Fruit fly (Drosophila melanogaster) whole organism, embryonic: Measurements from ENCODE around the gene CG3448.
A peak's percentile ranks its signal among the peaks of the same experiment; 100 is the strongest.

ENCODE experiments used
- Abd-B ChIP-seq: fragments of 200-800 bp; sonication (Bioruptor generic); optimal IDR thresholded peaks from 2 replicates; lab custom pipeline; 2018; ENCODE audit warnings: missing biosample characterization, mild to moderate bottlenecking, missing genetic modification characterization, moderate library complexity
- CG10543 ChIP-seq: fragments of 200-800 bp; sonication (Bioruptor generic); optimal IDR thresholded peaks from 3 replicates; lab custom pipeline; 2017; ENCODE audit warnings: missing biosample characterization, mild to moderate bottlenecking, missing genetic modification characterization, moderate library complexity
- CG12769 ChIP-seq: fragments of 200-800 bp; sonication (Bioruptor generic); optimal IDR thresholded peaks from 2 replicates; lab custom pipeline; 2019; ENCODE audit warnings: missing biosample characterization, mild to moderate bottlenecking, missing genetic modification characterization, moderate library complexity
- CG12942 ChIP-seq: fragments of 200-800 bp; sonication (Bioruptor generic); optimal IDR thresholded peaks from 3 replicates; lab custom pipeline; 2016; ENCODE audit warnings: missing biosample characterization, missing genetic modification characterization
- CG13775 ChIP-seq: fragments of 200-800 bp; sonication (Bioruptor generic); optimal IDR thresholded peaks from 3 replicates; lab custom pipeline; 2017; ENCODE audit warnings: missing biosample characterization, mild to moderate bottlenecking, missing genetic modification characterization
- CG17802 ChIP-seq: fragments of 200-800 bp; sonication (Bioruptor generic); optimal IDR thresholded peaks from 2 replicates; lab custom pipeline; 2018; ENCODE audit warnings: missing biosample characterization, mild to moderate bottlenecking, missing genetic modification characterization, moderate library complexity
- CG17912 ChIP-seq: fragments of 200-800 bp; sonication (Bioruptor generic); optimal IDR thresholded peaks from 2 replicates; lab custom pipeline; 2018; ENCODE audit warnings: missing biosample characterization, mild to moderate bottlenecking, missing genetic modification characterization
- CG18599 ChIP-seq: fragments of 200-800 bp; sonication (Bioruptor generic); optimal IDR thresholded peaks from 3 replicates; lab custom pipeline; 2017; ENCODE audit warnings: missing biosample characterization, missing genetic modification characterization, mild to moderate bottlenecking, moderate library complexity, missing genetic modification reagents
- CG33557 ChIP-seq: fragments of 200-800 bp; sonication (Bioruptor generic); optimal IDR thresholded peaks from 2 replicates; lab custom pipeline; 2019; ENCODE audit warnings: missing biosample characterization, mild to moderate bottlenecking, missing genetic modification characterization, moderate library complexity
- CG42726 ChIP-seq: fragments of 200-800 bp; sonication (Bioruptor generic); IDR thresholded peaks from 2 replicates; pipeline ENCODE4 v1.3.6; 2022; ENCODE audit warnings: missing biosample characterization, missing genetic modification characterization; ENCODE audit not compliant: partially characterized antibody
- CG4328 ChIP-seq: fragments of 200-800 bp; sonication (Bioruptor generic); optimal IDR thresholded peaks from 3 replicates; lab custom pipeline; 2017; ENCODE audit warnings: missing biosample characterization, missing genetic modification reagents, missing genetic modification characterization
- CG4360 ChIP-seq: fragments of 200-800 bp; sonication (Bioruptor generic); IDR thresholded peaks from 2 replicates; pipeline ENCODE4 v1.3.6; 2022; ENCODE audit warnings: missing biosample characterization, missing genetic modification characterization
- CG6683 ChIP-seq: fragments of 200-800 bp; sonication (Bioruptor generic); optimal IDR thresholded peaks from 2 replicates; lab custom pipeline; 2017; ENCODE audit warnings: missing biosample characterization, mild to moderate bottlenecking, missing genetic modification characterization, missing genetic modification reagents
- CG6854 ChIP-seq: fragments of 200-800 bp; sonication (Bioruptor generic); optimal IDR thresholded peaks from 3 replicates; lab custom pipeline; 2017; ENCODE audit warnings: missing biosample characterization, mild to moderate bottlenecking, missing genetic modification characterization
- CG8478 ChIP-seq: fragments of >200 bp; optimal IDR thresholded peaks from 2 replicates; lab custom pipeline; 2018
- CrebB ChIP-seq: fragments of 200-800 bp; sonication (Bioruptor generic); optimal IDR thresholded peaks from 3 replicates; lab custom pipeline; 2018; ENCODE audit warnings: missing biosample characterization, mild to moderate bottlenecking, missing genetic modification characterization
- Dbx ChIP-seq: fragments of 200-800 bp; sonication (Bioruptor generic); IDR thresholded peaks from 3 replicates; pipeline ENCODE4 v1.3.6; 2022; ENCODE audit warnings: missing biosample characterization, missing genetic modification characterization
- Deaf1 ChIP-seq: fragments of 200-800 bp; optimal IDR thresholded peaks from 3 replicates; lab custom pipeline; 2019; ENCODE audit warnings: missing biosample characterization, mild to moderate bottlenecking, missing genetic modification characterization, moderate library complexity
- Dll ChIP-seq: fragments of 200-800 bp; sonication (Bioruptor generic); IDR thresholded peaks from 4 replicates; pipeline ENCODE4 v1.3.6; 2022; ENCODE audit warnings: missing biosample characterization, missing genetic modification characterization; ENCODE audit not compliant: partially characterized antibody
- Dref ChIP-seq: fragments of 200-800 bp; sonication (Bioruptor generic); IDR thresholded peaks from 2 replicates; pipeline ENCODE4 v1.3.6; 2022; ENCODE audit warnings: missing biosample characterization, missing genetic modification characterization
- Elba2 ChIP-seq: fragments of 200-800 bp; sonication (Bioruptor generic); optimal IDR thresholded peaks from 3 replicates; lab custom pipeline; 2016; ENCODE audit warnings: missing biosample characterization, missing genetic modification characterization
- Ets65A ChIP-seq: fragments of 200-800 bp; sonication (Bioruptor generic); peaks from one replicate; lab custom pipeline; 2016; ENCODE audit warnings: missing biosample characterization, missing genetic modification characterization
- Fer1 ChIP-seq: fragments of 200-800 bp; sonication (Bioruptor generic); optimal IDR thresholded peaks from 2 replicates; lab custom pipeline; 2017; ENCODE audit warnings: missing biosample characterization, mild to moderate bottlenecking, missing genetic modification characterization
- Hand ChIP-seq: fragments of 200-800 bp; sonication (Bioruptor generic); optimal IDR thresholded peaks from 2 replicates; lab custom pipeline; 2017; ENCODE audit warnings: mild to moderate bottlenecking, missing biosample characterization, missing genetic modification reagents, missing genetic modification characterization
- Hey ChIP-seq: fragments of 200-800 bp; sonication (Bioruptor generic); optimal IDR thresholded peaks from 3 replicates; lab custom pipeline; 2018; ENCODE audit warnings: missing biosample characterization, mild to moderate bottlenecking, missing genetic modification characterization
- MTF-1 ChIP-seq: fragments of 200-800 bp; sonication (Bioruptor generic); optimal IDR thresholded peaks from 2 replicates; lab custom pipeline; 2018; ENCODE audit warnings: missing biosample characterization, mild to moderate bottlenecking, missing genetic modification characterization, borderline replicate concordance
- Oli ChIP-seq: fragments of 200-800 bp; sonication (Bioruptor generic); optimal IDR thresholded peaks from 2 replicates; lab custom pipeline; 2018; ENCODE audit warnings: missing biosample characterization, mild to moderate bottlenecking, missing genetic modification characterization, moderate library complexity
- Side ChIP-seq: fragments of 200-800 bp; sonication (Bioruptor generic); optimal IDR thresholded peaks from 2 replicates; lab custom pipeline; 2016; ENCODE audit warnings: missing biosample characterization, missing genetic modification characterization
- Usf ChIP-seq: fragments of 200-800 bp; sonication (Bioruptor generic); optimal IDR thresholded peaks from 2 replicates; lab custom pipeline; 2017; ENCODE audit warnings: missing genotype, missing biosample characterization, missing genetic modification characterization
- al ChIP-seq: fragments of 200-800 bp; sonication (Bioruptor generic); IDR thresholded peaks from 2 replicates; pipeline ENCODE4 v1.3.6; 2022; ENCODE audit warnings: missing biosample characterization, missing genetic modification characterization
- bbx ChIP-seq: fragments of 200-800 bp; sonication (Bioruptor generic); IDR thresholded peaks from 2 replicates; pipeline ENCODE4 v1.3.6; 2022; ENCODE audit warnings: missing biosample characterization, missing genetic modification characterization; ENCODE audit not compliant: partially characterized antibody
- bsh ChIP-seq, 2 experiments: fragments of 200-800 bp; sonication (Bioruptor generic); optimal IDR thresholded peaks; 2 replicates each; lab custom pipeline; 2017 to 2018; ENCODE audit warnings: mild to moderate bottlenecking in 2 of 2, missing biosample characterization in 2 of 2, missing genetic modification characterization in 2 of 2, moderate library complexity in 1 of 2
- cg ChIP-seq: fragments of 200-800 bp; sonication (Bioruptor generic); optimal IDR thresholded peaks from 3 replicates; lab custom pipeline; 2019; ENCODE audit warnings: missing biosample characterization, mild to moderate bottlenecking, missing genetic modification characterization, moderate library complexity
- chinmo ChIP-seq: fragments of 200-800 bp; sonication (Bioruptor generic); IDR thresholded peaks from 4 replicates; pipeline ENCODE4 v1.3.6; 2022; ENCODE audit warnings: missing biosample characterization, missing genetic modification characterization; ENCODE audit not compliant: partially characterized antibody
- chm ChIP-seq: fragments of 200-800 bp; sonication (Bioruptor generic); IDR thresholded peaks from 2 replicates; pipeline ENCODE4 v1.3.6; 2022; ENCODE audit warnings: missing biosample characterization, missing genetic modification characterization
- crol ChIP-seq: fragments of 200-800 bp; sonication (Bioruptor generic); IDR thresholded peaks from 2 replicates; pipeline ENCODE4 v1.3.6; 2022; ENCODE audit warnings: missing biosample characterization, missing genetic modification characterization
- kah ChIP-seq: fragments of 200-800 bp; sonication (Bioruptor generic); optimal IDR thresholded peaks from 2 replicates; lab custom pipeline; 2018; ENCODE audit warnings: missing biosample characterization, mild to moderate bottlenecking, missing genetic modification characterization
- kni ChIP-seq: fragments of 200-800 bp; sonication (Bioruptor generic); optimal IDR thresholded peaks from 3 replicates; lab custom pipeline; 2017; ENCODE audit warnings: mild to moderate bottlenecking, missing biosample characterization, missing genetic modification reagents, missing genetic modification characterization
- lab ChIP-seq: fragments of 200-800 bp; sonication (Bioruptor generic); optimal IDR thresholded peaks from 3 replicates; lab custom pipeline; 2017; ENCODE audit warnings: missing biosample characterization, missing genetic modification characterization, mild to moderate bottlenecking, moderate library complexity, missing genetic modification reagents
- lmd ChIP-seq: fragments of 200-800 bp; sonication (Bioruptor generic); IDR thresholded peaks from 2 replicates; pipeline ENCODE4 v1.3.6; 2022; ENCODE audit warnings: missing biosample characterization, missing genetic modification characterization
- nom ChIP-seq: fragments of 200-800 bp; sonication (Bioruptor generic); optimal IDR thresholded peaks from 2 replicates; lab custom pipeline; 2017; ENCODE audit warnings: missing biosample characterization, missing genetic modification characterization, mild to moderate bottlenecking, moderate library complexity, missing genetic modification reagents
- oc ChIP-seq: fragments of 200-800 bp; sonication (Bioruptor generic); optimal IDR thresholded peaks from 2 replicates; lab custom pipeline; 2018; ENCODE audit warnings: missing biosample characterization, mild to moderate bottlenecking, missing genetic modification characterization, moderate library complexity
- pan ChIP-seq, 4 experiments: fragments of >200 bp in 3 of 4; fragments of 200-800 bp in 1 of 4; sonication (Bioruptor generic) in 1 of 4; optimal IDR thresholded peaks in 3 of 4; IDR thresholded peaks in 1 of 4; 2 replicates each; pipeline versions ENCODE4 v1.3.6 to Lab custom; 2017 to 2022; ENCODE audit warnings: missing biosample characterization in 2 of 4, missing genetic modification characterization in 2 of 4, mixed read lengths in 1 of 4
- phol ChIP-seq: fragments of 200-800 bp; sonication (Bioruptor generic); optimal IDR thresholded peaks from 3 replicates; lab custom pipeline; 2018; ENCODE audit warnings: missing biosample characterization, mild to moderate bottlenecking, missing genetic modification characterization, moderate library complexity
- schlank ChIP-seq: fragments of 200-800 bp; sonication (Bioruptor generic); optimal IDR thresholded peaks from 2 replicates; lab custom pipeline; 2018; ENCODE audit warnings: missing biosample characterization, mild to moderate bottlenecking, missing genetic modification characterization
- sug ChIP-seq: fragments of 200-800 bp; optimal IDR thresholded peaks from 2 replicates; lab custom pipeline; 2019; ENCODE audit warnings: missing biosample characterization, mild to moderate bottlenecking, missing genetic modification characterization, moderate library complexity
- vvl ChIP-seq: fragments of 200-800 bp; sonication (Bioruptor generic); IDR thresholded peaks from 2 replicates; pipeline ENCODE4 v1.3.6; 2022; ENCODE audit warnings: missing biosample characterization, missing genetic modification characterization
- yki ChIP-seq: fragments of >200 bp; optimal IDR thresholded peaks from 3 replicates; lab custom pipeline; 2018

CG3448 gene

dm6 chr3L:9465652-9466244 is 14.4 kb upstream of the CG3448 start (continued):
- TF ChIP-seq CG33557 (GFP tag; lab: Kevin White, UChicago) (peak; percentile 1), CG8478 (lab: Kevin White, UChicago) (peak; percentile 77), sug (tag; lab: Kevin White, UChicago) (peak; percentile 76), CG10543 (peak; percentile 50), al (GFP tag; lab: Robert Waterston, UW) (no peak), CG17912 (GFP tag; lab: Kevin White, UChicago) (no peak), Deaf1 (tag; lab: Kevin White, UChicago) (peak; percentile 5), CrebB (peak; percentile 22), yki (lab: Kevin White, UChicago) (peak; percentile 49), Dbx (GFP tag; lab: Robert Waterston, UW) (0 out of 3 replicates have a peak, but pooled peaks have one; percentile 16), schlank (tag; lab: Kevin White, UChicago) (no peak), bbx (GFP tag; lab: Robert Waterston, UW) (peak; percentile 31; the same call in 1 of the 2 replicates), Fer1 (GFP tag; lab: Kevin White, UChicago) (peak; percentile 28), MTF-1 (GFP tag; lab: Kevin White, UChicago) (peak; percentile 10), lab (GFP tag; lab: Kevin White, UChicago) (peak; percentile 9), oc (tag; lab: Kevin White, UChicago) (peak; percentile 6), CG4360 (GFP tag; lab: Robert Waterston, UW) (peak; percentile 75), Oli (no peak), CG6854 (GFP tag; lab: Kevin White, UChicago) (no peak), kah (GFP tag; lab: Kevin White, UChicago) (peak; percentile 43), CG6683 (GFP tag; lab: Kevin White, UChicago) (no peak), Dref (GFP tag; lab: Robert Waterston, UW) (no peak), Hand (GFP tag; lab: Kevin White, UChicago) (no peak), Side (GFP tag; lab: Kevin White, UChicago) (peak; percentile 1), Hey (tag; lab: Kevin White, UChicago) (peak; percentile 30), CG13775 (GFP tag; lab: Kevin White, UChicago) (no peak), CG18599 (GFP tag; lab: Kevin White, UChicago) (peak; percentile 16), kni (GFP tag; lab: Kevin White, UChicago) (peak; percentile 71), phol (tag; lab: Kevin White, UChicago) (peak; percentile 5), CG4328 (peak; percentile 38), CG12769 (tag; lab: Kevin White, UChicago) (peak; percentile 30), pan (optimal IDR thresholded peaks at IDR 0.05; lab: Kevin White, UChicago) (no peak), pan (GFP tag; optimal IDR thresholded peaks at IDR 0.05 in 1 of 2, IDR thresholded peaks at IDR 0.05 in 1 of 2) (no peak), lmd (GFP tag; lab: Robert Waterston, UW) (peak; percentile 34), crol (GFP tag; lab: Robert Waterston, UW) (peak; percentile 91), CG42726 (GFP tag; lab: Robert Waterston, UW) (0 out of 2 replicates have a peak, but pooled peaks have one; percentile 36), vvl (GFP tag; lab: Robert Waterston, UW) (peak; percentile 29; the same call in 1 of the 2 replicates)

dm6 chr3L:9462794-9463193 is 11.4 kb upstream of the CG3448 start:
- TF ChIP-seq CG17802 (no peak), chm (GFP tag; lab: Robert Waterston, UW) (no peak), Abd-B (no peak), CG12942 (GFP tag; lab: Kevin White, UChicago) (no peak), Elba2 (GFP tag; lab: Kevin White, UChicago) (peak; percentile 49), bsh (GFP tag; optimal IDR thresholded peaks at IDR 0.05; lab: Kevin White, UChicago) (peak in 1 of 2 experiments; percentile 20), Ets65A (GFP tag; lab: Kevin White, UChicago) (no peak), Usf (no peak), CG6854 (GFP tag; lab: Kevin White, UChicago) (no peak), cg (GFP tag; lab: Kevin White, UChicago) (peak; percentile 86), chinmo (GFP tag; lab: Robert Waterston, UW) (0 out of 4 replicates have a peak, but pooled peaks have one; percentile 49), CG4360 (GFP tag; lab: Robert Waterston, UW) (peak; percentile 69), Dll (no peak), nom (GFP tag; lab: Kevin White, UChicago) (peak; percentile 92)
